Fruit fly (Drosophila melanogaster): Measurements from ENCODE around the gene CG31798.

CG31798 gene

DNA sequence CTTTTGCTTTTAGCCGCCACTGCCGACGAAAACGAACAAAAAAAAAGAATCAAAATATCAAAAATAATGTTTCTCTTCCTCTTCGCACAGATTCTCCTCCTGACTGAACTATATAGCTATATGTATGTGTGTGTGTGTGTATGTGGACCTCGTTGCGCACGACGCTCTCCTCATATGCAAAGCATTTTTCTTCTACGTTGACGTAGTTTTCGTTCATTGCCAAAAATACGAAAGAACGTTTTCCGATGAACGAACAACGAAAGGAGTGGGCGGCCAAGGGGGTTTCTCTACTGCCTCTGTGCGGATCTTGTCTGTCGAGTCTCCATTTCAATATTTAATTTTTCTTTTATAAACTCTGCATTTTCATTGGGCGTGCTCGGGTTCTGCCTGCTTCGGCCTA, 10.8 kb downstream of the CG31798 start:
- TF ChIP-seq cnc (optimal IDR thresholded peaks at IDR 0.05) (no peak), Crg-1 (GFP tag; optimal IDR thresholded peaks at IDR 0.05) (no peak), CG14711 (tag; optimal IDR thresholded peaks at IDR 0.05) (no peak), CG5204 (GFP tag; optimal IDR thresholded peaks at IDR 0.05) (no peak), CG33017 (tag; optimal IDR thresholded peaks at IDR 0.05) (no peak), CG7045 (GFP tag; optimal IDR thresholded peaks at IDR 0.05) (no peak), CG12768 (GFP tag; optimal IDR thresholded peaks at IDR 0.05) (no peak), tj (GFP tag; optimal IDR thresholded peaks at IDR 0.05) (no peak)

- TF ChIP-seq cnc (optimal IDR thresholded peaks at IDR 0.05) (no peak), cic (GFP tag; optimal IDR thresholded peaks at IDR 0.05) (no peak), kay (GFP tag; ENCODE audit: borderline replicate concordance) (no peak), ovo (GFP tag; optimal IDR thresholded peaks at IDR 0.05) (no peak), CG12768 (GFP tag; optimal IDR thresholded peaks at IDR 0.05) (no peak), bab1 (GFP tag; optimal IDR thresholded peaks at IDR 0.05) (no peak), CG7101 (tag; optimal IDR thresholded peaks at IDR 0.05) (no peak), Crg-1 (GFP tag; optimal IDR thresholded peaks at IDR 0.05) (no peak), Clk (GFP tag; optimal IDR thresholded peaks at IDR 0.05) (no peak), toe (GFP tag; optimal IDR thresholded peaks at IDR 0.05) (no peak), pad (GFP tag; optimal IDR thresholded peaks at IDR 0.05) (no peak), CG33017 (tag; optimal IDR thresholded peaks at IDR 0.05) (no peak), tj (GFP tag; optimal IDR thresholded peaks at IDR 0.05) (no peak)
These were observed 11.9 kb downstream of the CG31798 start for dm6 chr2L:19405685-19406357.

- no peak for TF ChIP-seq Crg-1 (GFP tag; optimal IDR thresholded peaks at IDR 0.05)
- TF ChIP-seq CG33017 (tag; optimal IDR thresholded peaks at IDR 0.05): no peak
- TF ChIP-seq ovo (GFP tag; optimal IDR thresholded peaks at IDR 0.05): no peak
- no peak for TF ChIP-seq CG12768 (GFP tag; optimal IDR thresholded peaks at IDR 0.05)
These were observed 12.5 kb downstream of the CG31798 start for dm6 chr2L:19406419-19406818.

dm6 chr2L:19411966-19412365, 18.0 kb downstream of the CG31798 start:
- TF ChIP-seq cic (GFP tag; optimal IDR thresholded peaks at IDR 0.05) (no peak), CG5204 (GFP tag; optimal IDR thresholded peaks at IDR 0.05) (no peak), CG7101 (tag; optimal IDR thresholded peaks at IDR 0.05) (no peak), Crg-1 (GFP tag; optimal IDR thresholded peaks at IDR 0.05) (no peak), Clk (GFP tag; optimal IDR thresholded peaks at IDR 0.05) (no peak), cnc (optimal IDR thresholded peaks at IDR 0.05) (no peak), CG1620 (GFP tag; optimal IDR thresholded peaks at IDR 0.05) (no peak), ovo (GFP tag; optimal IDR thresholded peaks at IDR 0.05) (no peak), Mnt (GFP tag; optimal IDR thresholded peaks at IDR 0.05) (no peak), bab1 (GFP tag; optimal IDR thresholded peaks at IDR 0.05) (no peak), kay (GFP tag; ENCODE audit: borderline replicate concordance) (no peak), pad (GFP tag; optimal IDR thresholded peaks at IDR 0.05) (no peak), CG33017 (tag; optimal IDR thresholded peaks at IDR 0.05) (no peak), CG7045 (GFP tag; optimal IDR thresholded peaks at IDR 0.05) (no peak)

DNA sequence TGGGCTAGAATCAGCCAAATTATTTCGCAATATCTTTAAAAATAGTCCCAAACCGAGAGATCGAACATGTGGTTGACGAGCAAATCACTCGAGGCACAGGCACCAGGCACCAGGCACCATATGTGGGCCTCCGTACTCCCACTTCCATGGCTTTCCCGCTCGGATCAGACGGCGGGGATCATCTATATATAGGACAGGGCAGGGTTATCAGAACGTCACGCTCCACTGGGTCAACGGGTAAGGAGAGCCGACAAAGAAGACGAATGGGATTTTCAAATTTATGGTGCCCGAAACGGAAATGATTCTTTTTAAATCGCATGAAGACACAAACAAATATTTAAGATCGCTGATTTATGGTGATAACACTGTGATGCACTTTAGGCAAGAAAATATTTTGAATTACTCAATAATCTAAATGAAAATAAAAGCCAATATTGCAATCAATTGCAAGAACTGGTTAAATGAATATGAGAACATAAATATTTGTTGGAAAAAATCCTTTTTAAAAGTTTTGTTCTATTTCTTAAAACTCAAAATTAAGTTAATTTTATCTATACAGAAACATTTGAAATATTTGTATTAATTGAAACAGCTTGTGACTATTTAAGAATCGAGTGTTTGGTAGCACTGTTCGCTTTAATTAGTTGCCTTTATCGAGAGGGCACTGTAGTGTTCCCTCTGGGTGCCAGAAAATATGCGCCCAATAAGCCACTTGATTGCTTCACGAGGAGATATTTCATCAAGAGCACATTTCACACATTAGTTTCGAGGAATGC, 19.3 kb downstream of the CG31798 start:
- TF ChIP-seq CG12768 (GFP tag; optimal IDR thresholded peaks at IDR 0.05): no peak
- peak; percentile 60 for TF ChIP-seq kay (GFP tag; ENCODE audit: borderline replicate concordance)
- TF ChIP-seq Hr96 (GFP tag; optimal IDR thresholded peaks at IDR 0.05): no peak

- TF ChIP-seq Mnt (GFP tag; optimal IDR thresholded peaks at IDR 0.05) (no peak), CG12768 (GFP tag; optimal IDR thresholded peaks at IDR 0.05) (no peak), cic (GFP tag; optimal IDR thresholded peaks at IDR 0.05) (peak; percentile 38), bab1 (GFP tag; optimal IDR thresholded peaks at IDR 0.05) (no peak), CG11617 (GFP tag; optimal IDR thresholded peaks at IDR 0.05) (peak; percentile 26)
These were observed 20.3 kb downstream of the CG31798 start for dm6 chr2L:19414233-19414749.

dm6 chr2L:19415133-19415532, 21.2 kb downstream of the CG31798 start:
- TF ChIP-seq tj (GFP tag; optimal IDR thresholded peaks at IDR 0.05) (no peak), CG1620 (GFP tag; optimal IDR thresholded peaks at IDR 0.05) (no peak), kay (GFP tag; ENCODE audit: borderline replicate concordance) (peak; percentile 62), cic (GFP tag; optimal IDR thresholded peaks at IDR 0.05) (no peak)
